Fruit fly (Drosophila melanogaster): ENCODE results near the gene P5CS.

The P5CS gene

DNA sequence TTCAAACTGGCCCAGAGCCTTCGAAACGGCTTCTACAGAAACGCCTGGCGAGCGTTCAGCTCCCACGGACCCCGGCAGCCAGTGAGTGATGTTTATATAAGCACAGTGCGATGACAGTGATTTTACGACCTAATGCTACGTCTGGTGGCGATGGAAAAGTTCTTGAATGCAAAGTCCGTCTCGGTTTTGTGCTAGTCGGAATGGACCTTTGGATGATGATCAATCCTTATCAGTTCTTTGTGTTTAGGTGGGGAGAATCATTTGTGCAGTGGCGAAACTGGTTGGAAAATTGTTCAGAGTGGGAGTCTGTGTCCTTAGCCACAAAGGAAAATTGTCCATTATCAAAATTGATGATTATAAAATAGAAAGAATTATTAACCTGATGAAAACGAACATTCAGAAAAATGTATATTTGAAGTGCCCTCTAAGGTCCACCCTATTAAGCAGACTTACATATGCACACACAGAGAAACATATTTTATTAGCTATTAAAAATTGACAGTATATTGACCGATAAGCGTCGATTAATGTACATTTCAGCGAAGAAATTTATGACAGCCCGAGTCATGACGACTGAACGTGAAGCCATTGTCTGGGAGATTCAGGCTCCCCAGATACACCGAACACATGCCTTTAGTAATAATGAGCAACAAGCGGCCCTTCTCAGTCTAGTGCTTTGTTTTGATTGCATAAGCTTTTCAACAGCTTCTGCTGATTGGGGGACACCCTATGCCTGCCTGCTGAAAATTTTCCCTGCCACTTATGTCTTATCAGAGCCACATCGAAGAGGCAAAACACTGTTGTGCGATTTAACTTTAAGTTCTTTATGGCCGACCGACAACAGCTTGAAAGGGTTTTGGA lies 590 bp downstream of the P5CS start (continued):
- no peak for TF ChIP-seq CG6689 (GFP tag; IDR thresholded peaks at IDR 0.05)
- no peak for TF ChIP-seq pita (GFP tag; optimal IDR thresholded peaks at IDR 0.05)
- TF ChIP-seq Sry-δ (GFP tag; optimal IDR thresholded peaks at IDR 0.05): no peak
- TF ChIP-seq fu2 (GFP tag; optimal IDR thresholded peaks at IDR 0.05): no peak
- no peak for TF ChIP-seq CG7745 (tag; optimal IDR thresholded peaks at IDR 0.05)
- TF ChIP-seq Eip74EF (GFP tag; optimal IDR thresholded peaks at IDR 0.05): no peak
- TF ChIP-seq zf30C (GFP tag; optimal IDR thresholded peaks at IDR 0.05): no peak
- TF ChIP-seq eve (GFP tag; optimal IDR thresholded peaks at IDR 0.05): no peak
- TF ChIP-seq HLH3B (GFP tag; IDR thresholded peaks at IDR 0.05): no peak
- no peak for TF ChIP-seq zfh2 (GFP tag; optimal IDR thresholded peaks at IDR 0.05)
- TF ChIP-seq CG17385 (GFP tag; optimal IDR thresholded peaks at IDR 0.05): no peak
- no peak for TF ChIP-seq kah (GFP tag; optimal IDR thresholded peaks at IDR 0.05)
- no peak for TF ChIP-seq ato (GFP tag; IDR thresholded peaks at IDR 0.05; ENCODE audit: partially characterized antibody)
- TF ChIP-seq CG15514 (GFP tag; optimal IDR thresholded peaks at IDR 0.05): no peak
- no peak for TF ChIP-seq Max (GFP tag; optimal IDR thresholded peaks at IDR 0.05)
- no peak for TF ChIP-seq inv (GFP tag; IDR thresholded peaks at IDR 0.05; ENCODE audit: partially characterized antibody)
- no peak for TF ChIP-seq Taf1 (GFP tag; IDR thresholded peaks at IDR 0.05)
- no peak for TF ChIP-seq dan (GFP tag; IDR thresholded peaks at IDR 0.05)
- TF ChIP-seq Dll (GFP tag; IDR thresholded peaks at IDR 0.05; ENCODE audit: partially characterized antibody): no peak
- no peak for TF ChIP-seq NC2β (GFP tag; optimal IDR thresholded peaks at IDR 0.05)
- no peak for TF ChIP-seq disco-r (GFP tag; optimal IDR thresholded peaks at IDR 0.05)
- no peak for TF ChIP-seq kni (GFP tag; optimal IDR thresholded peaks at IDR 0.05)
- TF ChIP-seq zen2 (GFP tag; IDR thresholded peaks at IDR 0.05; ENCODE audit: partially characterized antibody): no peak
- TF ChIP-seq CG6791 (GFP tag; IDR thresholded peaks at IDR 0.05; ENCODE audit: partially characterized antibody): no peak
- TF ChIP-seq Hey (tag; optimal IDR thresholded peaks at IDR 0.05): peak; percentile 77
- peak; percentile 32 for TF ChIP-seq CG2678 (tag; optimal IDR thresholded peaks at IDR 0.05)
- TF ChIP-seq Hr51 (GFP tag; optimal IDR thresholded peaks at IDR 0.05): no peak
- no peak for TF ChIP-seq danr (GFP tag; IDR thresholded peaks at IDR 0.05)
- no peak for TF ChIP-seq jumu (GFP tag; optimal IDR thresholded peaks at IDR 0.05)
- TF ChIP-seq lola (GFP tag; optimal IDR thresholded peaks at IDR 0.05): no peak
- TF ChIP-seq sens (GFP tag): peak; percentile 79
- TF ChIP-seq CG17829 (tag; optimal IDR thresholded peaks at IDR 0.05): no peak
- no peak for TF ChIP-seq CG9609 (GFP tag; optimal IDR thresholded peaks at IDR 0.05)
- TF ChIP-seq dmrt99B (tag; optimal IDR thresholded peaks at IDR 0.05): peak; percentile 9
- no peak for TF ChIP-seq salm (tag; optimal IDR thresholded peaks at IDR 0.05)
- TF ChIP-seq CkIIα-i1 (GFP tag; IDR thresholded peaks at IDR 0.05): no peak
- TF ChIP-seq ase (GFP tag; IDR thresholded peaks at IDR 0.05): no peak
- no peak for TF ChIP-seq wdn (GFP tag; IDR thresholded peaks at IDR 0.05)
- no peak for TF ChIP-seq cad (GFP tag; optimal IDR thresholded peaks at IDR 0.05)
- no peak for TF ChIP-seq gro (GFP tag; optimal IDR thresholded peaks at IDR 0.05)
- no peak for TF ChIP-seq CG6765 (GFP tag; optimal IDR thresholded peaks at IDR 0.05)
- peak; percentile 70 for TF ChIP-seq Med (GFP tag)
- TF ChIP-seq sisA (GFP tag; IDR thresholded peaks at IDR 0.05): no peak
- TF ChIP-seq pnt (GFP tag; optimal IDR thresholded peaks at IDR 0.05): no peak
- no peak for TF ChIP-seq Scr (GFP tag; IDR thresholded peaks at IDR 0.05; ENCODE audit: partially characterized antibody)
- TF ChIP-seq CG17802 (tag; optimal IDR thresholded peaks at IDR 0.05): no peak
- TF ChIP-seq luna (GFP tag; optimal IDR thresholded peaks at IDR 0.05): no peak
- no peak for TF ChIP-seq mirr (GFP tag; optimal IDR thresholded peaks at IDR 0.05)
- TF ChIP-seq Oaz (GFP tag; IDR thresholded peaks at IDR 0.05): no peak

Data from whole organism, embryonic.